Fruit fly (Drosophila melanogaster) whole organism, embryonic: ENCODE results near the gene Agpat1.

Experiments
- Adf1 ChIP-seq: fragments of 200-800 bp; sonication (Bioruptor generic); IDR thresholded peaks from 2 replicates; pipeline ENCODE4 v1.3.6; 2022; ENCODE audit warnings: missing biosample characterization, missing genetic modification characterization
- B-H2 ChIP-seq: fragments of 200-800 bp; sonication (Bioruptor generic); optimal IDR thresholded peaks from 2 replicates; lab custom pipeline; 2018; ENCODE audit warnings: missing biosample characterization, mild to moderate bottlenecking, missing genetic modification characterization
- Blimp-1 ChIP-seq: fragments of 200-800 bp; sonication (Bioruptor generic); optimal IDR thresholded peaks from 3 replicates; lab custom pipeline; 2018; ENCODE audit warnings: missing biosample characterization, missing genetic modification characterization, mild to moderate bottlenecking, moderate library complexity, missing genetic modification reagents
- CG10209 ChIP-seq: fragments of 200-800 bp; sonication (Bioruptor generic); optimal IDR thresholded peaks from 3 replicates; lab custom pipeline; 2017; ENCODE audit warnings: missing biosample characterization, mild to moderate bottlenecking, missing genetic modification characterization, missing genetic modification reagents
- CG10274 ChIP-seq: fragments of 200-800 bp; sonication (Bioruptor generic); optimal IDR thresholded peaks from 3 replicates; lab custom pipeline; 2017; ENCODE audit warnings: missing biosample characterization, mild to moderate bottlenecking, missing genetic modification characterization
- CG10321 ChIP-seq: fragments of 200-800 bp; sonication (Bioruptor generic); IDR thresholded peaks from 2 replicates; pipeline ENCODE4 v1.3.6; 2022; ENCODE audit warnings: missing biosample characterization, missing genetic modification characterization
- CG10431 ChIP-seq: fragments of 200-800 bp; sonication (Bioruptor generic); optimal IDR thresholded peaks from 3 replicates; lab custom pipeline; 2018; ENCODE audit warnings: missing biosample characterization, mild to moderate bottlenecking, missing genetic modification characterization
- CG11247 ChIP-seq: fragments of 200-800 bp; sonication (Bioruptor generic); IDR thresholded peaks from 2 replicates; pipeline ENCODE4 v1.3.6; 2022; ENCODE audit warnings: missing biosample characterization, missing genetic modification characterization
- CG12769 ChIP-seq: fragments of 200-800 bp; sonication (Bioruptor generic); optimal IDR thresholded peaks from 2 replicates; lab custom pipeline; 2019; ENCODE audit warnings: missing biosample characterization, mild to moderate bottlenecking, missing genetic modification characterization, moderate library complexity
- CG15514 ChIP-seq: fragments of 200-800 bp; sonication (Bioruptor generic); optimal IDR thresholded peaks from 3 replicates; lab custom pipeline; 2017; ENCODE audit warnings: missing biosample characterization, missing genetic modification characterization, mild to moderate bottlenecking, moderate library complexity, missing genetic modification reagents
- CG1602 ChIP-seq: fragments of 200-800 bp; sonication (Bioruptor generic); optimal IDR thresholded peaks from 3 replicates; lab custom pipeline; 2016; ENCODE audit warnings: missing biosample characterization, missing genetic modification characterization
- CG1647 ChIP-seq: fragments of 200-800 bp; sonication (Bioruptor generic); optimal IDR thresholded peaks from 3 replicates; lab custom pipeline; 2016; ENCODE audit warnings: missing biosample characterization, missing genetic modification characterization
- CG16813 ChIP-seq: fragments of 200-800 bp; sonication (Bioruptor generic); IDR thresholded peaks from 3 replicates; pipeline ENCODE4 v1.3.6; 2022; ENCODE audit warnings: missing biosample characterization, missing genetic modification characterization; ENCODE audit not compliant: partially characterized antibody
- CG17186 ChIP-seq: fragments of 200-800 bp; sonication (Bioruptor generic); optimal IDR thresholded peaks from 3 replicates; lab custom pipeline; 2017; ENCODE audit warnings: missing biosample characterization, missing genetic modification reagents, missing genetic modification characterization
- CG17612 ChIP-seq: fragments of 200-800 bp; sonication (Bioruptor generic); IDR thresholded peaks from 2 replicates; pipeline ENCODE4 v1.3.6; 2022; ENCODE audit warnings: missing biosample characterization, missing genetic modification characterization
- CG17829 ChIP-seq: fragments of 200-800 bp; optimal IDR thresholded peaks from 2 replicates; lab custom pipeline; 2019; ENCODE audit warnings: missing biosample characterization, mild to moderate bottlenecking, missing genetic modification characterization, moderate library complexity
- CG17912 ChIP-seq: fragments of 200-800 bp; sonication (Bioruptor generic); optimal IDR thresholded peaks from 2 replicates; lab custom pipeline; 2018; ENCODE audit warnings: missing biosample characterization, mild to moderate bottlenecking, missing genetic modification characterization
- CG2875 ChIP-seq: fragments of 200-800 bp; sonication (Bioruptor generic); optimal IDR thresholded peaks from 2 replicates; lab custom pipeline; 2017; ENCODE audit warnings: missing biosample characterization, mild to moderate bottlenecking, missing genetic modification characterization, missing genetic modification reagents
- CG4282 ChIP-seq: fragments of 200-800 bp; sonication (Bioruptor generic); optimal IDR thresholded peaks from 2 replicates; lab custom pipeline; 2016; ENCODE audit warnings: missing biosample characterization, missing genetic modification characterization
- CG4404 ChIP-seq: fragments of 200-800 bp; sonication (Bioruptor generic); IDR thresholded peaks from 2 replicates; pipeline ENCODE4 v1.3.6; 2022; ENCODE audit warnings: missing biosample characterization, missing genetic modification characterization
- CG4854 ChIP-seq: fragments of 200-800 bp; sonication (Bioruptor generic); optimal IDR thresholded peaks from 2 replicates; lab custom pipeline; 2016; ENCODE audit warnings: missing biosample characterization, missing genetic modification characterization, inconsistent platforms
- CG5180 ChIP-seq: fragments of 200-800 bp; sonication (Bioruptor generic); optimal IDR thresholded peaks from 3 replicates; lab custom pipeline; 2017; ENCODE audit warnings: missing biosample characterization, missing genetic modification characterization, mild to moderate bottlenecking, moderate library complexity, missing genetic modification reagents
- CG7745 ChIP-seq: fragments of 200-800 bp; sonication (Bioruptor generic); optimal IDR thresholded peaks from 2 replicates; lab custom pipeline; 2018; ENCODE audit warnings: missing biosample characterization, mild to moderate bottlenecking, missing genetic modification characterization, moderate library complexity
- CG8924 ChIP-seq: fragments of 200-800 bp; optimal IDR thresholded peaks from 3 replicates; lab custom pipeline; 2019; ENCODE audit warnings: missing biosample characterization, mild to moderate bottlenecking, missing genetic modification characterization, moderate library complexity
- CG9437 ChIP-seq: fragments of 200-800 bp; sonication (Bioruptor generic); optimal IDR thresholded peaks from 2 replicates; lab custom pipeline; 2018; ENCODE audit warnings: missing biosample characterization, mild to moderate bottlenecking, missing genetic modification characterization
- CG9932 ChIP-seq: fragments of 200-800 bp; sonication (Bioruptor generic); IDR thresholded peaks from 2 replicates; pipeline ENCODE4 v1.3.6; 2022; ENCODE audit warnings: missing biosample characterization, missing genetic modification characterization
- CTCF ChIP-seq: fragments of 200-800 bp; sonication (Bioruptor generic); optimal IDR thresholded peaks from 2 replicates; lab custom pipeline; 2017; ENCODE audit warnings: missing biosample characterization, mild to moderate bottlenecking, missing genetic modification characterization, moderate library complexity
- Camta ChIP-seq: fragments of 200-800 bp; sonication (Bioruptor generic); optimal IDR thresholded peaks from 2 replicates; lab custom pipeline; 2016; ENCODE audit warnings: missing biosample characterization, missing genetic modification characterization
- ERR ChIP-seq: fragments of 200-800 bp; sonication (Bioruptor generic); optimal IDR thresholded peaks from 2 replicates; lab custom pipeline; 2016; ENCODE audit warnings: missing biosample characterization, missing genetic modification characterization
- H15 ChIP-seq: fragments of 200-800 bp; sonication (Bioruptor generic); IDR thresholded peaks from 3 replicates; pipeline ENCODE4 v1.3.6; 2022; ENCODE audit warnings: missing biosample characterization, missing genetic modification characterization
- NFAT ChIP-seq: fragments of 200-800 bp; sonication (Bioruptor generic); IDR thresholded peaks from 2 replicates; pipeline ENCODE4 v1.3.6; 2022; ENCODE audit warnings: missing biosample characterization, missing genetic modification characterization
- NK7.1 ChIP-seq: fragments of 200-800 bp; sonication (Bioruptor generic); optimal IDR thresholded peaks from 3 replicates; lab custom pipeline; 2016; ENCODE audit warnings: missing biosample characterization, missing genetic modification characterization
- Xrp1 ChIP-seq: fragments of 200-800 bp; sonication (Bioruptor generic); IDR thresholded peaks from 2 replicates; pipeline ENCODE4 v1.3.6; 2022; ENCODE audit warnings: missing biosample characterization, missing genetic modification characterization
- ase ChIP-seq: fragments of 200-800 bp; sonication (Bioruptor generic); IDR thresholded peaks from 3 replicates; pipeline ENCODE4 v1.3.6; 2022; ENCODE audit warnings: missing biosample characterization, missing genetic modification characterization
- bab2 ChIP-seq: fragments of 200-800 bp; sonication (Bioruptor generic); optimal IDR thresholded peaks from 2 replicates; lab custom pipeline; 2016; ENCODE audit warnings: missing biosample characterization, missing genetic modification characterization
- fu2 ChIP-seq: fragments of 200-800 bp; sonication (Bioruptor generic); optimal IDR thresholded peaks from 2 replicates; lab custom pipeline; 2016; ENCODE audit warnings: missing biosample characterization, missing genetic modification characterization
- gcm ChIP-seq: fragments of 200-800 bp; sonication (Bioruptor generic); optimal IDR thresholded peaks from 2 replicates; lab custom pipeline; 2019; ENCODE audit warnings: missing biosample characterization, mild to moderate bottlenecking, missing genetic modification characterization, moderate library complexity
- gcm2 ChIP-seq: fragments of 200-800 bp; sonication (Bioruptor generic); optimal IDR thresholded peaks from 2 replicates; lab custom pipeline; 2016; ENCODE audit warnings: missing biosample characterization, missing genetic modification characterization
- gro ChIP-seq: fragments of 200-800 bp; sonication (Bioruptor generic); optimal IDR thresholded peaks from 2 replicates; lab custom pipeline; 2016; ENCODE audit warnings: missing biosample characterization, missing genetic modification characterization
- gsb ChIP-seq: fragments of 200-800 bp; sonication (Bioruptor generic); IDR thresholded peaks from 2 replicates; pipeline ENCODE4 v1.3.6; 2022; ENCODE audit warnings: missing biosample characterization, missing genetic modification characterization
- h ChIP-seq: fragments of >200 bp; optimal IDR thresholded peaks from 2 replicates; lab custom pipeline; 2017
- kah ChIP-seq: fragments of 200-800 bp; sonication (Bioruptor generic); optimal IDR thresholded peaks from 2 replicates; lab custom pipeline; 2018; ENCODE audit warnings: missing biosample characterization, mild to moderate bottlenecking, missing genetic modification characterization
- knrl ChIP-seq: fragments of 200-800 bp; sonication (Bioruptor generic); IDR thresholded peaks from 3 replicates; pipeline ENCODE4 v1.3.6; 2022; ENCODE audit warnings: missing biosample characterization, missing genetic modification characterization; ENCODE audit not compliant: partially characterized antibody
- lola ChIP-seq, 3 experiments: fragments of >200 bp in 2 of 3; fragments of 200-800 bp in 1 of 3; sonication (Bioruptor generic) in 1 of 3; optimal IDR thresholded peaks; 2 replicates each; lab custom pipeline; 2017 to 2019; ENCODE audit warnings: missing biosample characterization in 3 of 3, missing genetic modification characterization in 3 of 3, mild to moderate bottlenecking in 1 of 3, moderate library complexity in 1 of 3
- mld ChIP-seq: fragments of 200-800 bp; sonication (Bioruptor generic); IDR thresholded peaks from 3 replicates; pipeline ENCODE4 v1.3.6; 2022; ENCODE audit warnings: missing biosample characterization, missing genetic modification characterization; ENCODE audit not compliant: partially characterized antibody
- nmo ChIP-seq: fragments of 200-800 bp; sonication (Bioruptor generic); optimal IDR thresholded peaks from 2 replicates; lab custom pipeline; 2018; ENCODE audit warnings: missing biosample characterization, mild to moderate bottlenecking, missing genetic modification characterization, moderate library complexity
- tx ChIP-seq: fragments of 200-800 bp; sonication (Bioruptor generic); optimal IDR thresholded peaks from 2 replicates; lab custom pipeline; 2016; ENCODE audit warnings: missing biosample characterization, missing genetic modification characterization
- vvl ChIP-seq: fragments of 200-800 bp; sonication (Bioruptor generic); IDR thresholded peaks from 2 replicates; pipeline ENCODE4 v1.3.6; 2022; ENCODE audit warnings: missing biosample characterization, missing genetic modification characterization

Gene Agpat1

dm6 chrX:12735478-12736428 is 29.3 kb upstream of the Agpat1 start (continued):
- peak; percentile 83 for TF ChIP-seq Blimp-1 (GFP tag; lab: Kevin White, UChicago)
- TF ChIP-seq CG10209 (GFP tag; lab: Kevin White, UChicago) = peak; percentile 90
- TF ChIP-seq CG2875 (GFP tag; lab: Kevin White, UChicago) = peak; percentile 90
- peak; percentile 93 for TF ChIP-seq CG17829 (tag; lab: Kevin White, UChicago)
- TF ChIP-seq NFAT (GFP tag; lab: Robert Waterston, UW) = peak; percentile 53; the same call in 1 of the 2 replicates
- peak; percentile 75 for TF ChIP-seq CG17912 (GFP tag; lab: Kevin White, UChicago)
- no peak for TF ChIP-seq mld (GFP tag; lab: Robert Waterston, UW)
- TF ChIP-seq CG10274 (GFP tag; lab: Kevin White, UChicago) = peak; percentile 91
- peak; percentile 78 for TF ChIP-seq H15 (GFP tag; lab: Robert Waterston, UW)
- TF ChIP-seq nmo = peak; percentile 98
- TF ChIP-seq CG17612 (GFP tag; lab: Robert Waterston, UW) = peak; percentile 51; the same call in 1 of the 2 replicates
- peak; percentile 51 for TF ChIP-seq CTCF (GFP tag; lab: Kevin White, UChicago)
- peak; percentile 80 for TF ChIP-seq CG17186 (GFP tag; lab: Kevin White, UChicago)
- peak; percentile 95 for TF ChIP-seq CG8924
- TF ChIP-seq CG11247 (GFP tag; lab: Robert Waterston, UW) = peak; percentile 67
- TF ChIP-seq gcm2 (GFP tag; lab: Kevin White, UChicago) = peak; percentile 79
- peak in 1 of 3 experiments; percentile 96 for TF ChIP-seq lola (GFP tag; optimal IDR thresholded peaks at IDR 0.05; lab: Kevin White, UChicago)
- no peak for TF ChIP-seq CG16813 (GFP tag; lab: Robert Waterston, UW)
- peak; percentile 74 for TF ChIP-seq CG5180
- peak; percentile 84 for TF ChIP-seq gro
- TF ChIP-seq NK7.1 (GFP tag; lab: Kevin White, UChicago) = peak; percentile 91
- TF ChIP-seq kah (GFP tag; lab: Kevin White, UChicago) = peak; percentile 83
- 0 out of 2 replicates have a peak, but pooled peaks have one; percentile 62 for TF ChIP-seq vvl (GFP tag; lab: Robert Waterston, UW)
- peak; percentile 95 for TF ChIP-seq CG9437
- TF ChIP-seq CG9932 (GFP tag; lab: Robert Waterston, UW) = peak; percentile 79
- peak; percentile 90 for TF ChIP-seq bab2 (GFP tag; lab: Kevin White, UChicago)
- TF ChIP-seq CG10321 (GFP tag; lab: Robert Waterston, UW) = peak; percentile 75
- peak; percentile 76 for TF ChIP-seq CG10431 (GFP tag; lab: Kevin White, UChicago)
- peak; percentile 93 for TF ChIP-seq CG1602 (GFP tag; lab: Kevin White, UChicago)
- TF ChIP-seq fu2 = peak; percentile 89
- TF ChIP-seq ERR (GFP tag; lab: Kevin White, UChicago) = peak; percentile 76
- TF ChIP-seq Xrp1 (GFP tag; lab: Robert Waterston, UW) = peak; percentile 77
- peak; percentile 94 for TF ChIP-seq Camta
- TF ChIP-seq CG4404 (GFP tag; lab: Robert Waterston, UW) = no peak; the same call in none of the 2 replicates
- peak; percentile 91 for TF ChIP-seq CG4854 (GFP tag; lab: Kevin White, UChicago)
- no peak for TF ChIP-seq knrl (GFP tag; lab: Robert Waterston, UW)
- no peak for TF ChIP-seq CG7745 (tag; lab: Kevin White, UChicago)
- TF ChIP-seq ase (GFP tag; lab: Robert Waterston, UW) = peak; percentile 67; the same call in 1 of the 3 replicates
- peak; percentile 74 for TF ChIP-seq CG1647 (GFP tag; lab: Kevin White, UChicago)
- no peak for TF ChIP-seq h
- peak; percentile 88 for TF ChIP-seq gsb
- peak; percentile 87 for TF ChIP-seq CG12769 (tag; lab: Kevin White, UChicago)
- TF ChIP-seq gcm (GFP tag; lab: Kevin White, UChicago) = peak; percentile 85
- peak; percentile 85 for TF ChIP-seq Adf1 (GFP tag; lab: Robert Waterston, UW)
- TF ChIP-seq B-H2 (GFP tag; lab: Kevin White, UChicago) = peak; percentile 74
- TF ChIP-seq CG15514 (GFP tag; lab: Kevin White, UChicago) = peak; percentile 56
- TF ChIP-seq tx (GFP tag; lab: Kevin White, UChicago) = peak; percentile 86
- TF ChIP-seq CG4282 (GFP tag; lab: Kevin White, UChicago) = peak; percentile 55
